Worm (Caenorhabditis elegans): ENCODE results near the gene crh-2.

DNA sequence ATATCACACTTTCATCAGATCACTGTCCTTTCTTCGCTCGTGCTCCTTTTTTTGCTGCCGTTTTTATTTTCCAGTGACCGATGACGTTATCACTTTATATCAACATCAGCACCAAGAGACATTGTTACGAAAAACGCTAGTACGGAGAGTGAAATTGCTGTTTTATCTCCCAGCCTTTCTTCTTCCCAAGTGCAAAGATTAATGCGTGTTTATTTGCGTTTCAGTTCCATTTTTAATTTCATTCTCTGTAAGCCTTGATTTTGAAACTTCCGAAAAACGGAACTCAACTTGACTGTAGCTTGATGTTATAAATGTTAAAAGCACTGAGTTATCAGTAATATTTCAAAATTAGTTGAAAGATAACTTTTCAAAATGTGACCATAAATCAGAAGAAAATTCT lies 499 bp downstream of the crh-2 start:
- TF ChIP-seq skn-1 (tag; optimal IDR thresholded peaks at IDR 0.05) (no peak), sup-37 (GFP tag; optimal IDR thresholded peaks at IDR 0.05) (no peak), ztf-4 (tag; optimal IDR thresholded peaks at IDR 0.05) (no peak), lin-13 (GFP tag; optimal IDR thresholded peaks at IDR 0.05) (no peak), tbx-2 (tag; optimal IDR thresholded peaks at IDR 0.05) (no peak), aly-2 (tag; optimal IDR thresholded peaks at IDR 0.05) (no peak), nhr-76 (tag; optimal IDR thresholded peaks at IDR 0.05) (no peak), nhr-237 (tag; optimal IDR thresholded peaks at IDR 0.05) (no peak), nhr-28 (tag; optimal IDR thresholded peaks at IDR 0.05) (no peak), elt-2 (tag; optimal IDR thresholded peaks at IDR 0.05) (peak; percentile 88), zip-4 (GFP tag; optimal IDR thresholded peaks at IDR 0.05) (no peak), ceh-82 (tag; optimal IDR thresholded peaks at IDR 0.05) (no peak), hlh-4 (tag; optimal IDR thresholded peaks at IDR 0.05) (no peak)

All from whole organism, L1 larva.